Worm (Caenorhabditis elegans) whole organism, L2 larva: Measurements from ENCODE around the gene clec-144.

Source experiments
- C34F6.9 ChIP-seq: fragments of 150-350 bp; optimal IDR thresholded peaks from 2 replicates; lab custom pipeline; 2014; ENCODE audit warnings: missing biosample characterization, missing genetic modification characterization
- F13H6.1 ChIP-seq: sonication (generic microtip); optimal IDR thresholded peaks from 2 replicates; lab custom pipeline; 2016; ENCODE audit warnings: missing genetic modification characterization, missing compliant biosample characterization
- R02D3.7 ChIP-seq: fragments of 150-350 bp; optimal IDR thresholded peaks from 2 replicates; lab custom pipeline; 2014; ENCODE audit warnings: missing biosample characterization, missing genetic modification characterization
- Y55F3AM.14 ChIP-seq: fragments of 200-800 bp; sonication (Bioruptor generic); optimal IDR thresholded peaks from 2 replicates; lab custom pipeline; 2018; ENCODE audit warnings: mild to moderate bottlenecking, missing genetic modification characterization, missing compliant biosample characterization
- ZK546.5 ChIP-seq: sonication (generic microtip); optimal IDR thresholded peaks from 2 replicates; lab custom pipeline; 2017; ENCODE audit warnings: missing biosample characterization, missing genetic modification characterization
- alr-1 ChIP-seq: fragments of 150-350 bp; optimal IDR thresholded peaks from 2 replicates; lab custom pipeline; 2014; ENCODE audit warnings: missing biosample characterization, missing genetic modification characterization
- aly-2 ChIP-seq: fragments of 150-350 bp; optimal IDR thresholded peaks from 2 replicates; lab custom pipeline; 2014; ENCODE audit warnings: missing biosample characterization, missing genetic modification characterization
- ama-1 ChIP-seq: fragments of 150-350 bp; optimal IDR thresholded peaks from 2 replicates; lab custom pipeline; 2018; ENCODE audit warnings: inconsistent platforms
- blmp-1 ChIP-seq: sonication (generic microtip); optimal IDR thresholded peaks from 2 replicates; lab custom pipeline; 2017; ENCODE audit warnings: missing genetic modification characterization, mild to moderate bottlenecking, missing compliant biosample characterization, antibody characterized with exemption, moderate library complexity; ENCODE audit not compliant: insufficient read depth
- ceh-16 ChIP-seq: fragments of 150-350 bp; optimal IDR thresholded peaks from 2 replicates; lab custom pipeline; 2014; ENCODE audit warnings: missing biosample characterization, missing genetic modification characterization
- ceh-82 ChIP-seq: fragments of 150-350 bp; optimal IDR thresholded peaks from 2 replicates; lab custom pipeline; 2014; ENCODE audit warnings: missing biosample characterization, missing genetic modification characterization
- crh-2 ChIP-seq: sonication (generic microtip); optimal IDR thresholded peaks from 2 replicates; lab custom pipeline; 2017; ENCODE audit warnings: missing biosample characterization, missing genetic modification characterization
- dmd-4 ChIP-seq: sonication (generic microtip); optimal IDR thresholded peaks from 2 replicates; lab custom pipeline; 2017; ENCODE audit warnings: missing biosample characterization, missing genetic modification characterization
- egl-27 ChIP-seq: sonication (generic microtip); optimal IDR thresholded peaks from 3 replicates; lab custom pipeline; 2017; ENCODE audit warnings: missing biosample characterization, missing genetic modification reagents, missing genetic modification characterization
- elt-1 ChIP-seq: fragments of 150-350 bp; optimal IDR thresholded peaks from 2 replicates; lab custom pipeline; 2014; ENCODE audit warnings: missing biosample characterization, missing genetic modification characterization
- elt-3 ChIP-seq: sonication (generic microtip); optimal IDR thresholded peaks from 2 replicates; lab custom pipeline; 2017; ENCODE audit warnings: missing biosample characterization, missing genetic modification characterization
- gmeb-1 ChIP-seq: fragments of 150-350 bp; optimal IDR thresholded peaks from 2 replicates; lab custom pipeline; 2014; ENCODE audit warnings: missing biosample characterization, missing genetic modification characterization
- lin-11 ChIP-seq: fragments of 150-350 bp; sonication (generic microtip); optimal IDR thresholded peaks from 2 replicates; lab custom pipeline; 2014; ENCODE audit warnings: missing biosample characterization, missing genetic modification characterization, inconsistent platforms, mixed read lengths
- lin-13 ChIP-seq: fragments of 150-350 bp; optimal IDR thresholded peaks from 2 replicates; lab custom pipeline; 2014; ENCODE audit warnings: missing biosample characterization, missing genetic modification reagents, missing genetic modification characterization
- lin-39 ChIP-seq: fragments of 150-350 bp; optimal IDR thresholded peaks from 2 replicates; lab custom pipeline; 2014; ENCODE audit warnings: missing biosample characterization, missing genetic modification reagents, missing genetic modification characterization
- lsy-2 ChIP-seq, 2 experiments: fragments of 150-350 bp in 1 of 2; sonication (generic microtip) in 1 of 2; optimal IDR thresholded peaks; 2 replicates each; lab custom pipeline; 2014 to 2017; ENCODE audit warnings: missing biosample characterization in 2 of 2, missing genetic modification characterization in 2 of 2
- mab-5 ChIP-seq: fragments of 150-350 bp; optimal IDR thresholded peaks from 2 replicates; lab custom pipeline; 2014; ENCODE audit warnings: missing biosample characterization, missing genetic modification characterization
- mbf-1 ChIP-seq: sonication (generic microtip); optimal IDR thresholded peaks from 2 replicates; lab custom pipeline; 2017; ENCODE audit warnings: missing biosample characterization, missing genetic modification characterization
- mdl-1 ChIP-seq, 2 experiments: fragments of 150-350 bp in 1 of 2; sonication (generic microtip) in 1 of 2; optimal IDR thresholded peaks; 2 replicates each; lab custom pipeline; 2017; ENCODE audit warnings: missing biosample characterization in 2 of 2, missing genetic modification characterization in 2 of 2
- nhr-10 ChIP-seq: sonication (generic microtip); optimal IDR thresholded peaks from 2 replicates; lab custom pipeline; 2017; ENCODE audit warnings: missing biosample characterization, missing genetic modification characterization
- nhr-11 ChIP-seq: fragments of 150-350 bp; optimal IDR thresholded peaks from 2 replicates; lab custom pipeline; 2014; ENCODE audit warnings: missing biosample characterization, missing genetic modification characterization
- nhr-12 ChIP-seq: fragments of 150-350 bp; optimal IDR thresholded peaks from 2 replicates; lab custom pipeline; 2014; ENCODE audit warnings: missing biosample characterization, missing genetic modification characterization
- nhr-129 ChIP-seq: fragments of 150-350 bp; optimal IDR thresholded peaks from 2 replicates; lab custom pipeline; 2014; ENCODE audit warnings: missing biosample characterization, missing genetic modification characterization
- nhr-21 ChIP-seq: fragments of 150-350 bp; optimal IDR thresholded peaks from 2 replicates; lab custom pipeline; 2014; ENCODE audit warnings: missing biosample characterization, missing genetic modification characterization
- nhr-23 ChIP-seq: fragments of 150-350 bp; optimal IDR thresholded peaks from 2 replicates; lab custom pipeline; 2014; ENCODE audit warnings: missing biosample characterization, missing genetic modification reagents, missing genetic modification characterization
- nhr-237 ChIP-seq: fragments of 150-350 bp; optimal IDR thresholded peaks from 2 replicates; lab custom pipeline; 2014; ENCODE audit warnings: missing biosample characterization, missing genetic modification characterization
- nhr-25 ChIP-seq: fragments of 150-350 bp; sonication (generic microtip); optimal IDR thresholded peaks from 3 replicates; lab custom pipeline; 2014; ENCODE audit warnings: missing biosample characterization, missing genetic modification characterization
- nhr-6 ChIP-seq: fragments of 150-350 bp; optimal IDR thresholded peaks from 2 replicates; lab custom pipeline; 2014; ENCODE audit warnings: missing biosample characterization, missing genetic modification characterization
- nhr-77 ChIP-seq: fragments of 150-350 bp; optimal IDR thresholded peaks from 2 replicates; lab custom pipeline; 2014; ENCODE audit warnings: missing biosample characterization, missing genetic modification characterization
- peb-1 ChIP-seq: fragments of 150-350 bp; optimal IDR thresholded peaks from 2 replicates; lab custom pipeline; 2014; ENCODE audit warnings: missing biosample characterization, missing genetic modification characterization
- sem-4 ChIP-seq: fragments of 150-350 bp; optimal IDR thresholded peaks from 2 replicates; lab custom pipeline; 2014; ENCODE audit warnings: missing biosample characterization, missing genetic modification reagents, missing genetic modification characterization
- skn-1 ChIP-seq: sonication (generic microtip); optimal IDR thresholded peaks from 2 replicates; lab custom pipeline; 2017; ENCODE audit warnings: missing biosample characterization, missing genetic modification characterization
- sma-3 ChIP-seq: sonication (generic microtip); optimal IDR thresholded peaks from 2 replicates; lab custom pipeline; 2016; ENCODE audit warnings: missing genetic modification reagents, missing genetic modification characterization, missing compliant biosample characterization
- snpc-4 ChIP-seq: fragments of 150-350 bp; optimal IDR thresholded peaks from 2 replicates; lab custom pipeline; 2014; ENCODE audit warnings: missing biosample characterization, missing genetic modification characterization
- unc-39 ChIP-seq: fragments of 150-350 bp; optimal IDR thresholded peaks from 2 replicates; lab custom pipeline; 2014; ENCODE audit warnings: missing biosample characterization, missing genetic modification characterization
- unc-55 ChIP-seq: fragments of 150-350 bp; sonication (generic microtip); optimal IDR thresholded peaks from 3 replicates; lab custom pipeline; 2014; ENCODE audit warnings: missing biosample characterization, missing genetic modification reagents, missing genetic modification characterization
- unc-62 ChIP-seq: fragments of 150-350 bp; optimal IDR thresholded peaks from 2 replicates; lab custom pipeline; 2014; ENCODE audit warnings: missing biosample characterization, missing genetic modification reagents, missing genetic modification characterization
- zag-1 ChIP-seq: fragments of 150-350 bp; optimal IDR thresholded peaks from 2 replicates; lab custom pipeline; 2014; ENCODE audit warnings: missing biosample characterization, missing genetic modification characterization
- ztf-1 ChIP-seq: fragments of 200-800 bp; sonication (Bioruptor generic); conservative IDR thresholded peaks from 2 replicates; pipeline ENCODE4 v1.3.6; 2022; ENCODE audit warnings: missing genetic modification characterization, missing compliant biosample characterization
- ztf-11 ChIP-seq: sonication (generic microtip); optimal IDR thresholded peaks from 2 replicates; lab custom pipeline; 2017; ENCODE audit warnings: missing biosample characterization, missing genetic modification characterization
- ztf-4 ChIP-seq: fragments of 150-350 bp; optimal IDR thresholded peaks from 2 replicates; lab custom pipeline; 2014; ENCODE audit warnings: missing biosample characterization, missing genetic modification characterization

The clec-144 gene

DNA sequence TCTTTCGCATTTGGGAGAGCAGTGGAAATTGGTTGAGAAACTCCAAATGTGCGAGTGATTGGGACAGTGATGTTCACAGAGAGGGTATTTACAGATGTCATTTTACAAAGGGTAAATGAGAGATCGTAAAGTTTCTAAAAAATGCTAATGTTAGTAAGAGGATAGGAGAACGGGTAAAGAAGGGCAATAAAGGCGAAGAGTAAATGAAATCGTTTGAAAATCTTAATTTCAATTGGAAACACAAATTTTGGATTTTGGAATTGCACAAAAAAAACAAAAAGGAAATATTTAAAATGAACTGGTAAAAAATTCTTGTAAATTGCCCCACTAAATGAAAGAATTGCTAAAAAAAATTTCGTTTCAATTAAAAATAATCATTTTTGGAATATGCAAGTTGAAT, 15.9 kb downstream of the clec-144 start, which contains the start of gene pap-3:
Gene pap-3, minus strand, starts transcription at position 101 of the 400 bp plus-strand sequence.
- TF ChIP-seq sma-3 (GFP tag; lab: Kevin White, UChicago) (no peak), lin-13 (no peak), unc-55 (GFP tag; lab: Kevin White, UChicago) (no peak), nhr-11 (tag; lab: Kevin White, UChicago) (no peak), snpc-4 (no peak), crh-2 (tag; lab: Kevin White, UChicago) (no peak), lsy-2 (tag; optimal IDR thresholded peaks at IDR 0.05; lab: Kevin White, UChicago) (no peak), ztf-11 (tag; lab: Kevin White, UChicago) (no peak), elt-3 (no peak), nhr-77 (tag; lab: Kevin White, UChicago) (no peak), skn-1 (tag; lab: Kevin White, UChicago) (no peak), nhr-23 (tag; lab: Kevin White, UChicago) (no peak), nhr-10 (tag; lab: Kevin White, UChicago) (no peak), ZK546.5 (no peak), mbf-1 (tag; lab: Kevin White, UChicago) (no peak), peb-1 (tag; lab: Kevin White, UChicago) (no peak), ztf-1 (no peak), F13H6.1 (tag; lab: Kevin White, UChicago) (no peak), blmp-1 (tag; lab: Kevin White, UChicago) (no peak)
- TF ChIP-seq, all 48 proteins: peak for 0

- TF ChIP-seq unc-62 (GFP tag; lab: Kevin White, UChicago) (no peak), nhr-10 (tag; lab: Kevin White, UChicago) (no peak), lin-39 (tag; lab: Kevin White, UChicago) (no peak), ceh-16 (tag; lab: Kevin White, UChicago) (no peak)
- TF ChIP-seq, all 48 proteins: peak for 0
Observed at ce11 chrII:11816014-11816413, 16.4 kb downstream of the clec-144 start.

- TF ChIP-seq snpc-4 (peak; percentile 2), ceh-16 (tag; lab: Kevin White, UChicago) (no peak), gmeb-1 (tag; lab: Kevin White, UChicago) (no peak), lin-11 (tag; lab: Kevin White, UChicago) (peak; percentile 29), ztf-11 (tag; lab: Kevin White, UChicago) (no peak), nhr-6 (tag; lab: Kevin White, UChicago) (no peak), ZK546.5 (no peak), crh-2 (tag; lab: Kevin White, UChicago) (peak; percentile 30), alr-1 (tag; lab: Kevin White, UChicago) (no peak), aly-2 (tag; lab: Kevin White, UChicago) (no peak), elt-1 (tag; lab: Kevin White, UChicago) (no peak), nhr-23 (tag; lab: Kevin White, UChicago) (no peak), dmd-4 (tag; lab: Kevin White, UChicago) (no peak), nhr-237 (tag; lab: Kevin White, UChicago) (no peak), unc-55 (GFP tag; lab: Kevin White, UChicago) (peak; percentile 50), ceh-82 (tag; lab: Kevin White, UChicago) (no peak), ztf-1 (no peak), R02D3.7 (tag; lab: Kevin White, UChicago) (no peak), blmp-1 (tag; lab: Kevin White, UChicago) (peak; percentile 32), F13H6.1 (tag; lab: Kevin White, UChicago) (no peak), lin-13 (peak; percentile 4), sma-3 (GFP tag; lab: Kevin White, UChicago) (no peak), nhr-11 (tag; lab: Kevin White, UChicago) (no peak), nhr-25 (tag; lab: Kevin White, UChicago) (peak; percentile 6), ama-1 (lab: Kevin White, UChicago) (peak; percentile 79), zag-1 (tag; lab: Kevin White, UChicago) (no peak), Y55F3AM.14 (no peak), skn-1 (tag; lab: Kevin White, UChicago) (no peak), mab-5 (tag; lab: Kevin White, UChicago) (no peak), nhr-12 (no peak), unc-62 (GFP tag; lab: Kevin White, UChicago) (no peak), nhr-10 (tag; lab: Kevin White, UChicago) (no peak), sem-4 (tag; lab: Kevin White, UChicago) (no peak), lin-39 (tag; lab: Kevin White, UChicago) (no peak), C34F6.9 (peak; percentile 81), elt-3 (no peak), unc-39 (no peak), nhr-129 (peak; percentile 83), mbf-1 (tag; lab: Kevin White, UChicago) (no peak), nhr-77 (tag; lab: Kevin White, UChicago) (no peak), lsy-2 (tag; optimal IDR thresholded peaks at IDR 0.05; lab: Kevin White, UChicago) (peak in 1 of 2 experiments; percentile 61), ztf-4 (tag; lab: Kevin White, UChicago) (no peak), nhr-21 (tag; lab: Kevin White, UChicago) (peak; percentile 10), mdl-1 (tag; optimal IDR thresholded peaks at IDR 0.05; lab: Kevin White, UChicago) (no peak), egl-27 (tag; lab: Kevin White, UChicago) (no peak)
Observed at ce11 chrII:11813895-11814369, 18.4 kb downstream of the clec-144 start, which contains the start of gene F43G6.8. TSS of gene F43G6.8 (minus strand) at chrII:11814092.
